Worm (Caenorhabditis elegans): ENCODE data around the gene aipr-1.

- no peak for TF ChIP-seq flt-1 (GFP tag; IDR thresholded peaks at IDR 0.05)
- TF ChIP-seq F13C5.2 (tag; optimal IDR thresholded peaks at IDR 0.05) = no peak
- TF ChIP-seq hmbx-1 (tag; optimal IDR thresholded peaks at IDR 0.05) = no peak
- TF ChIP-seq ama-1 (optimal IDR thresholded peaks at IDR 0.05) = no peak
- no peak for TF ChIP-seq B0310.2 (tag; optimal IDR thresholded peaks at IDR 0.05)
Measured at ce11 chrII:6582758-6583157, 11.3 kb downstream of the aipr-1 start, which contains the start of gene C56C10.4.

Data from whole organism, early embryonic.